Worm (Caenorhabditis elegans) whole organism, L2 larva: ENCODE measurements around the gene C18H9.1.

Source experiments
- elt-3 ChIP-seq: sonication (generic microtip); optimal IDR thresholded peaks from 2 replicates; lab custom pipeline; 2017; ENCODE audit warnings: missing biosample characterization, missing genetic modification characterization
- mdl-1 ChIP-seq, 2 experiments: fragments of 150-350 bp in 1 of 2; sonication (generic microtip) in 1 of 2; optimal IDR thresholded peaks; 2 replicates each; lab custom pipeline; 2017; ENCODE audit warnings: missing biosample characterization in 2 of 2, missing genetic modification characterization in 2 of 2
- nhr-12 ChIP-seq: fragments of 150-350 bp; optimal IDR thresholded peaks from 2 replicates; lab custom pipeline; 2014; ENCODE audit warnings: missing biosample characterization, missing genetic modification characterization
- nhr-237 ChIP-seq: fragments of 150-350 bp; optimal IDR thresholded peaks from 2 replicates; lab custom pipeline; 2014; ENCODE audit warnings: missing biosample characterization, missing genetic modification characterization
- nhr-77 ChIP-seq: fragments of 150-350 bp; optimal IDR thresholded peaks from 2 replicates; lab custom pipeline; 2014; ENCODE audit warnings: missing biosample characterization, missing genetic modification characterization
- snpc-4 ChIP-seq: fragments of 150-350 bp; optimal IDR thresholded peaks from 2 replicates; lab custom pipeline; 2014; ENCODE audit warnings: missing biosample characterization, missing genetic modification characterization
- unc-62 ChIP-seq: fragments of 150-350 bp; optimal IDR thresholded peaks from 2 replicates; lab custom pipeline; 2014; ENCODE audit warnings: missing biosample characterization, missing genetic modification reagents, missing genetic modification characterization

DNA sequence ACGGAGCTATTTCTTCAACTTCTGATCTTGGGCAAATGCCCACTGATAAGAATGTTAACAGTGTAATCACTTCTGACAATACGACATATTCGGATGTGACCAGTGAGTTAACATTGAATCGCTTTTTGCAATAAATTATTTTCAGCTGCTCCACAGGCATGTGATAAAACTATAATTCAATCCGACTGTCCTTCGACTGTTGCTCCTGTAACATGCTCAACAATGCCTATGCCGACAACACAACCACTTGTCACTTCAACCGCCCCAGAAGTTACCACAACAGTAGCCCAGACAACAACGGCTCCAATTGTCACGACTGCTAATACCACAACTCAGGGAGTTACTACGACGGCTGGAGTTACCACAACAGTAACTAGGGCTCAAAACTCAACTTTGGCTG lies 31.4 kb upstream of the C18H9.1 start:
- no peak for TF ChIP-seq nhr-237
- TF ChIP-seq unc-62 (GFP tag; lab: Kevin White, UChicago): no peak
- no peak for TF ChIP-seq nhr-12 (tag; lab: Kevin White, UChicago)
- no peak for TF ChIP-seq elt-3 (tag; lab: Kevin White, UChicago)
- no peak for TF ChIP-seq snpc-4 (tag; lab: Kevin White, UChicago)
- no peak for TF ChIP-seq mdl-1 (tag; optimal IDR thresholded peaks at IDR 0.05; lab: Kevin White, UChicago)
- TF ChIP-seq nhr-77 (tag; lab: Kevin White, UChicago): no peak
